Worm (Caenorhabditis elegans) whole organism, L2 larva: ENCODE data around the gene sre-48.

ENCODE experiments used
- dmd-4 ChIP-seq: sonication (generic microtip); optimal IDR thresholded peaks from 2 replicates; lab custom pipeline; 2017; ENCODE audit warnings: missing biosample characterization, missing genetic modification characterization
- elt-3 ChIP-seq: sonication (generic microtip); optimal IDR thresholded peaks from 2 replicates; lab custom pipeline; 2017; ENCODE audit warnings: missing biosample characterization, missing genetic modification characterization
- fos-1 ChIP-seq: fragments of 150-350 bp; optimal IDR thresholded peaks from 2 replicates; lab custom pipeline; 2014; ENCODE audit warnings: missing biosample characterization, missing genetic modification characterization
- gmeb-1 ChIP-seq: fragments of 150-350 bp; optimal IDR thresholded peaks from 2 replicates; lab custom pipeline; 2014; ENCODE audit warnings: missing biosample characterization, missing genetic modification characterization
- lin-39 ChIP-seq: fragments of 150-350 bp; optimal IDR thresholded peaks from 2 replicates; lab custom pipeline; 2014; ENCODE audit warnings: missing biosample characterization, missing genetic modification reagents, missing genetic modification characterization
- mdl-1 ChIP-seq, 2 experiments: fragments of 150-350 bp in 1 of 2; sonication (generic microtip) in 1 of 2; optimal IDR thresholded peaks; 2 replicates each; lab custom pipeline; 2017; ENCODE audit warnings: missing biosample characterization in 2 of 2, missing genetic modification characterization in 2 of 2
- nhr-11 ChIP-seq: fragments of 150-350 bp; optimal IDR thresholded peaks from 2 replicates; lab custom pipeline; 2014; ENCODE audit warnings: missing biosample characterization, missing genetic modification characterization
- nhr-237 ChIP-seq: fragments of 150-350 bp; optimal IDR thresholded peaks from 2 replicates; lab custom pipeline; 2014; ENCODE audit warnings: missing biosample characterization, missing genetic modification characterization
- nhr-77 ChIP-seq: fragments of 150-350 bp; optimal IDR thresholded peaks from 2 replicates; lab custom pipeline; 2014; ENCODE audit warnings: missing biosample characterization, missing genetic modification characterization
- skn-1 ChIP-seq: sonication (generic microtip); optimal IDR thresholded peaks from 2 replicates; lab custom pipeline; 2017; ENCODE audit warnings: missing biosample characterization, missing genetic modification characterization
- unc-39 ChIP-seq: fragments of 150-350 bp; optimal IDR thresholded peaks from 2 replicates; lab custom pipeline; 2014; ENCODE audit warnings: missing biosample characterization, missing genetic modification characterization
- unc-55 ChIP-seq: fragments of 150-350 bp; sonication (generic microtip); optimal IDR thresholded peaks from 3 replicates; lab custom pipeline; 2014; ENCODE audit warnings: missing biosample characterization, missing genetic modification reagents, missing genetic modification characterization
- unc-62 ChIP-seq: fragments of 150-350 bp; optimal IDR thresholded peaks from 2 replicates; lab custom pipeline; 2014; ENCODE audit warnings: missing biosample characterization, missing genetic modification reagents, missing genetic modification characterization
- ztf-11 ChIP-seq: sonication (generic microtip); optimal IDR thresholded peaks from 2 replicates; lab custom pipeline; 2017; ENCODE audit warnings: missing biosample characterization, missing genetic modification characterization

- TF ChIP-seq elt-3 (tag; lab: Kevin White, UChicago), result no peak
- no peak for TF ChIP-seq unc-62 (GFP tag; lab: Kevin White, UChicago)
- TF ChIP-seq nhr-11 (tag; lab: Kevin White, UChicago), result no peak
- TF ChIP-seq skn-1 (tag; lab: Kevin White, UChicago), result no peak
- no peak for TF ChIP-seq ztf-11 (tag; lab: Kevin White, UChicago)
- no peak for TF ChIP-seq unc-39 (tag; lab: Kevin White, UChicago)
- TF ChIP-seq gmeb-1, result no peak
- TF ChIP-seq unc-55 (GFP tag; lab: Kevin White, UChicago), result no peak
- TF ChIP-seq lin-39 (tag; lab: Kevin White, UChicago), result no peak
- no peak for TF ChIP-seq mdl-1 (tag; optimal IDR thresholded peaks at IDR 0.05; lab: Kevin White, UChicago)
- no peak for TF ChIP-seq dmd-4 (tag; lab: Kevin White, UChicago)
- no peak for TF ChIP-seq nhr-77 (tag; lab: Kevin White, UChicago)
- no peak for TF ChIP-seq nhr-237
- TF ChIP-seq fos-1 (tag; lab: Kevin White, UChicago), result no peak
Observed at ce11 chrII:14006210-14006609, 26.5 kb upstream of the sre-48 start, which contains the start of gene F01D5.6.
